Worm (Caenorhabditis elegans): ENCODE measurements around the gene zip-6.
"Not testable (repeated sequence)": the region's sequence is repeated elsewhere in the genome, so short reads cannot be mapped to it uniquely, and the experiment has no call there.

Gene zip-6

ce11 chrIV:11198983-11199382 lies 19.0 kb downstream of the zip-6 start, which contains the start of gene R07H5.16:
Gene R07H5.16 (plus strand): TSS chrIV:11199330.
- TF ChIP-seq lin-39, pha-4, ztf-11 (tag; optimal IDR thresholded peaks at IDR 0.05): not testable (repeated sequence)

ce11 chrIV:11189411-11189810 lies 28.5 kb downstream of the zip-6 start, which contains the start of gene fbxb-79:
Gene fbxb-79 (minus strand): TSS chrIV:11189511.
- TF ChIP-seq ztf-4 (tag; optimal IDR thresholded peaks at IDR 0.05) (no peak), nhr-25 (tag; optimal IDR thresholded peaks at IDR 0.05) (no peak), jun-1 (tag; optimal IDR thresholded peaks at IDR 0.05) (no peak), ceh-82 (tag; optimal IDR thresholded peaks at IDR 0.05) (no peak), ceh-16 (tag; optimal IDR thresholded peaks at IDR 0.05) (no peak), ZK546.5 (tag; optimal IDR thresholded peaks at IDR 0.05) (no peak), lin-39 (tag; optimal IDR thresholded peaks at IDR 0.05) (no peak), R02D3.7 (tag; optimal IDR thresholded peaks at IDR 0.05) (no peak), pqm-1 (tag; optimal IDR thresholded peaks at IDR 0.05) (no peak), unc-39 (tag; optimal IDR thresholded peaks at IDR 0.05) (no peak), ceh-9 (tag; optimal IDR thresholded peaks at IDR 0.05) (no peak), nhr-11 (tag; optimal IDR thresholded peaks at IDR 0.05) (no peak), mml-1 (tag; optimal IDR thresholded peaks at IDR 0.05) (no peak), skn-1 (tag; optimal IDR thresholded peaks at IDR 0.05) (no peak)

DNA sequence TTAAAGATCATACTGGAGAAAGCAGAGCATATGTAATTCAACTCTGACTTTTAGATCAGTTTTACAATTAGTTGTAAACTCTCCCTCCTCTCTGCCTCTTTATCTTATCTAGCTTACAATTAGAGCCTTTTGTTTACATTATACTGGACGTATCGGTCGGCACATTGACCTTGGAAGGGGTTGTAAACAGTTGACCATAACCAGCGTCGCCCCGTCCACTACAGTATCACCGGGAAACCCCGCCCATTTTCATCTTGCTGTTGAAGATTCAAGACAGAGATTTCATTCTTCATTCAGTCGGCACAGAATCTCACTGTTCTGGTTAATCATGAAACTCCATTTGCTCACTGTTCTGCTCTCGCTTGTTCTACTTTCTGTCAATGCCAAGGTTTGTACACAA lies 31.2 kb downstream of the zip-6 start, which contains the start of gene sdz-27:
Gene sdz-27 (plus strand): TSS at position 301 of the 400 bp plus-strand sequence.
- TF ChIP-seq R02D3.7 (tag; optimal IDR thresholded peaks at IDR 0.05) = no peak
- TF ChIP-seq ztf-11 (tag; optimal IDR thresholded peaks at IDR 0.05) = no peak
- TF ChIP-seq egl-27 (tag; optimal IDR thresholded peaks at IDR 0.05) = no peak
- TF ChIP-seq lin-15B (tag; optimal IDR thresholded peaks at IDR 0.05) = no peak
- no peak for TF ChIP-seq skn-1 (tag; optimal IDR thresholded peaks at IDR 0.05)
- no peak for TF ChIP-seq unc-39 (tag; optimal IDR thresholded peaks at IDR 0.05)
- TF ChIP-seq sea-2 (GFP tag; optimal IDR thresholded peaks at IDR 0.05) = no peak
- TF ChIP-seq ceh-82 (tag; optimal IDR thresholded peaks at IDR 0.05) = no peak
- TF ChIP-seq mml-1 (tag; optimal IDR thresholded peaks at IDR 0.05) = no peak
- TF ChIP-seq elt-3 (tag; optimal IDR thresholded peaks at IDR 0.05) = no peak
- TF ChIP-seq egl-5 (tag; optimal IDR thresholded peaks at IDR 0.05) = no peak
- no peak for TF ChIP-seq zag-1 (tag; optimal IDR thresholded peaks at IDR 0.05)
- no peak for TF ChIP-seq tbx-2 (tag; optimal IDR thresholded peaks at IDR 0.05)
- no peak for TF ChIP-seq lsy-12 (tag; optimal IDR thresholded peaks at IDR 0.05)
- no peak for TF ChIP-seq ceh-16 (tag; optimal IDR thresholded peaks at IDR 0.05)
- TF ChIP-seq nfya-1 (tag; optimal IDR thresholded peaks at IDR 0.05; ENCODE audit: insufficient read depth) = no peak
- no peak for TF ChIP-seq eor-1 (tag; optimal IDR thresholded peaks at IDR 0.05)
- TF ChIP-seq aly-2 (tag; optimal IDR thresholded peaks at IDR 0.05) = no peak
- TF ChIP-seq mdl-1 (tag; optimal IDR thresholded peaks at IDR 0.05) = no peak

- no peak for TF ChIP-seq lsy-12 (tag; optimal IDR thresholded peaks at IDR 0.05)
- no peak for TF ChIP-seq nhr-67 (tag; optimal IDR thresholded peaks at IDR 0.05)
- TF ChIP-seq elt-2 (tag; optimal IDR thresholded peaks at IDR 0.05) = peak; percentile 34
Observed at ce11 chrIV:11183991-11184390, 33.9 kb downstream of the zip-6 start, which contains the start of gene nuaf-3. Gene nuaf-3 (plus strand): TSS chrIV:11184291.

- TF ChIP-seq elt-3 (tag; optimal IDR thresholded peaks at IDR 0.05) (no peak), ama-1 (optimal IDR thresholded peaks at IDR 0.05) (no peak), lsy-12 (tag; optimal IDR thresholded peaks at IDR 0.05) (no peak), ztf-11 (tag; optimal IDR thresholded peaks at IDR 0.05) (no peak), fkh-10 (GFP tag; optimal IDR thresholded peaks at IDR 0.05) (no peak), elt-2 (tag; optimal IDR thresholded peaks at IDR 0.05) (peak; percentile 0), pha-4 (tag; optimal IDR thresholded peaks at IDR 0.05) (peak; percentile 8)
Observed at ce11 chrIV:11183013-11183412, 34.9 kb downstream of the zip-6 start, which contains the start of gene prx-14. Gene prx-14 (plus strand): TSS chrIV:11183132.

- peak; percentile 11 for TF ChIP-seq elt-2 (tag; optimal IDR thresholded peaks at IDR 0.05)
- peak; percentile 32 for TF ChIP-seq pqm-1 (tag; optimal IDR thresholded peaks at IDR 0.05)
- TF ChIP-seq ceh-16 (tag; optimal IDR thresholded peaks at IDR 0.05) = no peak
- TF ChIP-seq pha-4 (tag; optimal IDR thresholded peaks at IDR 0.05) = peak; percentile 6
Observed at ce11 chrIV:11180077-11180476, 37.9 kb downstream of the zip-6 start.

All from whole organism, L3 larva.